Fruit fly (Drosophila melanogaster) whole organism, embryonic: ENCODE measurements around the gene CG13898.

Source experiments
- Atf6 ChIP-seq: fragments of 200-800 bp; sonication (Bioruptor generic); IDR thresholded peaks from 2 replicates; pipeline ENCODE4 v1.3.6; 2022; ENCODE audit warnings: missing biosample characterization, missing genetic modification characterization
- CG10979 ChIP-seq: fragments of 200-800 bp; sonication (Bioruptor generic); optimal IDR thresholded peaks from 2 replicates; lab custom pipeline; 2018; ENCODE audit warnings: missing biosample characterization, mild to moderate bottlenecking, missing genetic modification characterization, moderate library complexity
- CG11696 ChIP-seq: fragments of 200-800 bp; sonication (Bioruptor generic); IDR thresholded peaks from 2 replicates; pipeline ENCODE4 v1.3.6; 2022; ENCODE audit warnings: missing biosample characterization, missing genetic modification characterization
- CG12236 ChIP-seq: fragments of 200-800 bp; sonication (Bioruptor generic); optimal IDR thresholded peaks from 2 replicates; lab custom pipeline; 2016; ENCODE audit warnings: missing biosample characterization, missing genetic modification characterization
- CG1233 ChIP-seq: fragments of 200-800 bp; sonication (Bioruptor generic); optimal IDR thresholded peaks from 4 replicates; lab custom pipeline; 2018; ENCODE audit warnings: missing biosample characterization, mild to moderate bottlenecking, missing genetic modification characterization
- CG13424 ChIP-seq: fragments of 200-800 bp; sonication (Bioruptor generic); optimal IDR thresholded peaks from 2 replicates; lab custom pipeline; 2019; ENCODE audit warnings: missing biosample characterization, mild to moderate bottlenecking, missing genetic modification characterization, moderate library complexity
- CG13624 ChIP-seq: fragments of 200-800 bp; sonication (Bioruptor generic); optimal IDR thresholded peaks from 2 replicates; lab custom pipeline; 2016; ENCODE audit warnings: missing biosample characterization, missing genetic modification characterization
- CG17186 ChIP-seq: fragments of 200-800 bp; sonication (Bioruptor generic); optimal IDR thresholded peaks from 3 replicates; lab custom pipeline; 2017; ENCODE audit warnings: missing biosample characterization, missing genetic modification reagents, missing genetic modification characterization
- CG18764 ChIP-seq: fragments of 200-800 bp; sonication (Bioruptor generic); optimal IDR thresholded peaks from 3 replicates; lab custom pipeline; 2016; ENCODE audit warnings: missing biosample characterization, missing genetic modification characterization
- CG2678 ChIP-seq: fragments of 200-800 bp; sonication (Bioruptor generic); optimal IDR thresholded peaks from 3 replicates; lab custom pipeline; 2019; ENCODE audit warnings: missing biosample characterization, mild to moderate bottlenecking, missing genetic modification characterization, moderate library complexity
- CG2875 ChIP-seq: fragments of 200-800 bp; sonication (Bioruptor generic); optimal IDR thresholded peaks from 2 replicates; lab custom pipeline; 2017; ENCODE audit warnings: missing biosample characterization, mild to moderate bottlenecking, missing genetic modification characterization, missing genetic modification reagents
- CG31365 ChIP-seq: fragments of 200-800 bp; sonication (Bioruptor generic); optimal IDR thresholded peaks from 2 replicates; lab custom pipeline; 2018; ENCODE audit warnings: missing biosample characterization, mild to moderate bottlenecking, missing genetic modification characterization
- CG32772 ChIP-seq: fragments of 200-800 bp; sonication (Bioruptor generic); IDR thresholded peaks from 2 replicates; pipeline ENCODE4 v1.3.6; 2022; ENCODE audit warnings: missing biosample characterization, missing genetic modification characterization
- CG34224 ChIP-seq: fragments of 200-800 bp; sonication (Bioruptor generic); IDR thresholded peaks from 3 replicates; pipeline ENCODE4 v1.3.6; 2022; ENCODE audit warnings: missing biosample characterization, missing genetic modification characterization; ENCODE audit not compliant: partially characterized antibody
- CG4328 ChIP-seq: fragments of 200-800 bp; sonication (Bioruptor generic); optimal IDR thresholded peaks from 3 replicates; lab custom pipeline; 2017; ENCODE audit warnings: missing biosample characterization, missing genetic modification reagents, missing genetic modification characterization
- CG4730 ChIP-seq: fragments of 200-800 bp; sonication (Bioruptor generic); IDR thresholded peaks from 2 replicates; pipeline ENCODE4 v1.3.6; 2022; ENCODE audit warnings: missing biosample characterization, missing genetic modification characterization
- CG6765 ChIP-seq: fragments of 200-800 bp; sonication (Bioruptor generic); optimal IDR thresholded peaks from 3 replicates; lab custom pipeline; 2017; ENCODE audit warnings: missing biosample characterization, mild to moderate bottlenecking, missing genetic modification characterization
- CG6813 ChIP-seq: fragments of 200-800 bp; sonication (Bioruptor generic); optimal IDR thresholded peaks from 2 replicates; lab custom pipeline; 2017; ENCODE audit warnings: missing biosample characterization, missing genetic modification characterization, mild to moderate bottlenecking, moderate library complexity, missing genetic modification reagents
- CG7372 ChIP-seq: fragments of 200-800 bp; sonication (Bioruptor generic); IDR thresholded peaks from 2 replicates; pipeline ENCODE4 v1.3.6; 2022; ENCODE audit warnings: missing biosample characterization, missing genetic modification characterization
- CG7963 ChIP-seq: fragments of 200-800 bp; sonication (Bioruptor generic); IDR thresholded peaks from 3 replicates; pipeline ENCODE4 v1.3.6; 2022; ENCODE audit warnings: missing biosample characterization, missing genetic modification characterization; ENCODE audit not compliant: partially characterized antibody
- CG9797 ChIP-seq: fragments of 200-800 bp; sonication (Bioruptor generic); optimal IDR thresholded peaks from 3 replicates; lab custom pipeline; 2018; ENCODE audit warnings: missing biosample characterization, mild to moderate bottlenecking, missing genetic modification characterization
- D ChIP-seq, 2 experiments: fragments of 200-800 bp in 1 of 2; fragments of >200 bp in 1 of 2; sonication (Bioruptor generic) in 1 of 2; optimal IDR thresholded peaks; 2 replicates in 1 of 2; 3 replicates in 1 of 2; lab custom pipeline; 2017; ENCODE audit warnings: mild to moderate bottlenecking in 1 of 2, missing biosample characterization in 1 of 2, missing genetic modification characterization in 1 of 2, missing genetic modification reagents in 1 of 2
- E2f1 ChIP-seq: fragments of 200-800 bp; sonication (Bioruptor generic); IDR thresholded peaks from 2 replicates; pipeline ENCODE4 v1.3.6; 2022; ENCODE audit warnings: missing biosample characterization, missing genetic modification characterization
- Elba2 ChIP-seq: fragments of 200-800 bp; sonication (Bioruptor generic); optimal IDR thresholded peaks from 3 replicates; lab custom pipeline; 2016; ENCODE audit warnings: missing biosample characterization, missing genetic modification characterization
- Fer1 ChIP-seq: fragments of 200-800 bp; sonication (Bioruptor generic); optimal IDR thresholded peaks from 2 replicates; lab custom pipeline; 2017; ENCODE audit warnings: missing biosample characterization, mild to moderate bottlenecking, missing genetic modification characterization
- Fer2 ChIP-seq: fragments of 200-800 bp; sonication (Bioruptor generic); optimal IDR thresholded peaks from 2 replicates; lab custom pipeline; 2018; ENCODE audit warnings: missing biosample characterization, mild to moderate bottlenecking, missing genetic modification characterization, moderate library complexity
- Gug ChIP-seq: fragments of 200-800 bp; sonication (Bioruptor generic); IDR thresholded peaks from 4 replicates; pipeline ENCODE4 v1.3.6; 2022; ENCODE audit warnings: missing biosample characterization, missing genetic modification characterization
- HHEX ChIP-seq: fragments of 200-800 bp; sonication (Bioruptor generic); optimal IDR thresholded peaks from 3 replicates; lab custom pipeline; 2017; ENCODE audit warnings: missing biosample characterization, mild to moderate bottlenecking, missing genetic modification characterization, missing genetic modification reagents
- HLH4C ChIP-seq: fragments of 200-800 bp; sonication (Bioruptor generic); IDR thresholded peaks from 3 replicates; pipeline ENCODE4 v1.3.6; 2022; ENCODE audit warnings: missing biosample characterization, missing genetic modification characterization; ENCODE audit not compliant: partially characterized antibody
- br ChIP-seq: fragments of >200 bp; optimal IDR thresholded peaks from 2 replicates; lab custom pipeline; 2017
- btn ChIP-seq: fragments of 200-800 bp; sonication (Bioruptor generic); optimal IDR thresholded peaks from 2 replicates; lab custom pipeline; 2016; ENCODE audit warnings: missing biosample characterization, missing genetic modification characterization
- ci ChIP-seq: fragments of 200-800 bp; sonication (Bioruptor generic); IDR thresholded peaks from 3 replicates; pipeline ENCODE4 v1.3.6; 2022; ENCODE audit warnings: missing biosample characterization, missing genetic modification characterization
- danr ChIP-seq: fragments of 200-800 bp; sonication (Bioruptor generic); IDR thresholded peaks from 2 replicates; pipeline ENCODE4 v1.3.6; 2022; ENCODE audit warnings: missing biosample characterization, missing genetic modification characterization
- dpn ChIP-seq, 2 experiments: fragments of 200-800 bp; sonication (Bioruptor generic); optimal IDR thresholded peaks; 3 replicates each; lab custom pipeline; 2016; ENCODE audit warnings: missing biosample characterization in 2 of 2, missing genetic modification characterization in 2 of 2
- ftz-f1 ChIP-seq: fragments of 200-800 bp; sonication (Bioruptor generic); optimal IDR thresholded peaks from 2 replicates; lab custom pipeline; 2016; ENCODE audit warnings: missing biosample characterization, missing genetic modification characterization
- gcm ChIP-seq: fragments of 200-800 bp; sonication (Bioruptor generic); optimal IDR thresholded peaks from 2 replicates; lab custom pipeline; 2019; ENCODE audit warnings: missing biosample characterization, mild to moderate bottlenecking, missing genetic modification characterization, moderate library complexity
- klu ChIP-seq: fragments of 200-800 bp; sonication (Bioruptor generic); IDR thresholded peaks from 2 replicates; pipeline ENCODE4 v1.3.6; 2022; ENCODE audit warnings: missing biosample characterization, missing genetic modification characterization
- lmd ChIP-seq: fragments of 200-800 bp; sonication (Bioruptor generic); IDR thresholded peaks from 2 replicates; pipeline ENCODE4 v1.3.6; 2022; ENCODE audit warnings: missing biosample characterization, missing genetic modification characterization
- nom ChIP-seq: fragments of 200-800 bp; sonication (Bioruptor generic); optimal IDR thresholded peaks from 2 replicates; lab custom pipeline; 2017; ENCODE audit warnings: missing biosample characterization, missing genetic modification characterization, mild to moderate bottlenecking, moderate library complexity, missing genetic modification reagents
- p53 ChIP-seq: fragments of 200-800 bp; sonication (Bioruptor generic); optimal IDR thresholded peaks from 2 replicates; lab custom pipeline; 2016; ENCODE audit warnings: missing biosample characterization, missing genetic modification characterization
- pan ChIP-seq, 4 experiments: fragments of >200 bp in 3 of 4; fragments of 200-800 bp in 1 of 4; sonication (Bioruptor generic) in 1 of 4; optimal IDR thresholded peaks in 3 of 4; IDR thresholded peaks in 1 of 4; 2 replicates each; pipeline versions ENCODE4 v1.3.6 to Lab custom; 2017 to 2022; ENCODE audit warnings: missing biosample characterization in 2 of 4, missing genetic modification characterization in 2 of 4, mixed read lengths in 1 of 4
- sna ChIP-seq: fragments of 200-800 bp; sonication (Bioruptor generic); IDR thresholded peaks from 2 replicates; pipeline ENCODE4 v1.3.6; 2022; ENCODE audit warnings: missing biosample characterization, missing genetic modification characterization; ENCODE audit not compliant: partially characterized antibody
- stc ChIP-seq: fragments of 200-800 bp; sonication (Bioruptor generic); IDR thresholded peaks from 2 replicates; pipeline ENCODE4 v1.3.6; 2022; ENCODE audit warnings: missing biosample characterization, missing genetic modification characterization
- trem ChIP-seq: fragments of 200-800 bp; optimal IDR thresholded peaks from 3 replicates; lab custom pipeline; 2019; ENCODE audit warnings: missing biosample characterization, mild to moderate bottlenecking, missing genetic modification characterization, moderate library complexity
- unpg ChIP-seq: fragments of 200-800 bp; sonication (Bioruptor generic); optimal IDR thresholded peaks from 3 replicates; lab custom pipeline; 2018; ENCODE audit warnings: missing biosample characterization, mild to moderate bottlenecking, missing genetic modification characterization, moderate library complexity
- usp ChIP-seq: fragments of >200 bp; optimal IDR thresholded peaks from 2 replicates; lab custom pipeline; 2017; ENCODE audit warnings: missing biosample characterization, missing genetic modification characterization
- zen ChIP-seq: fragments of 200-800 bp; sonication (Bioruptor generic); optimal IDR thresholded peaks from 3 replicates; lab custom pipeline; 2018; ENCODE audit warnings: missing biosample characterization, mild to moderate bottlenecking, missing genetic modification characterization, moderate library complexity
- zf30C ChIP-seq: fragments of 200-800 bp; sonication (Bioruptor generic); optimal IDR thresholded peaks from 3 replicates; lab custom pipeline; 2018; ENCODE audit warnings: missing biosample characterization, mild to moderate bottlenecking, missing genetic modification characterization

Gene CG13898

dm6 chr3L:805642-806218, 1.9 kb upstream of the CG13898 start (continued):
- no peak for TF ChIP-seq CG17186 (GFP tag; lab: Kevin White, UChicago)
- TF ChIP-seq CG9797 (GFP tag; lab: Kevin White, UChicago): no peak
- TF ChIP-seq nom (GFP tag; lab: Kevin White, UChicago): no peak
- no peak for TF ChIP-seq CG7963
- TF ChIP-seq CG32772 (GFP tag; lab: Robert Waterston, UW): peak; percentile 55
- no peak for TF ChIP-seq D (optimal IDR thresholded peaks at IDR 0.05; lab: Kevin White, UChicago)
- TF ChIP-seq D (GFP tag; optimal IDR thresholded peaks at IDR 0.05; lab: Kevin White, UChicago): peak; percentile 33
- TF ChIP-seq CG1233: peak; percentile 56
- TF ChIP-seq pan (optimal IDR thresholded peaks at IDR 0.05; lab: Kevin White, UChicago): no peak
- peak in 1 of 2 experiments; percentile 54 for TF ChIP-seq pan (GFP tag; optimal IDR thresholded peaks at IDR 0.05 in 1 of 2, IDR thresholded peaks at IDR 0.05 in 1 of 2)
- TF ChIP-seq Atf6 (GFP tag; lab: Robert Waterston, UW): no peak; the same call in 1 of the 2 replicates
- TF ChIP-seq CG10979 (tag; lab: Kevin White, UChicago): peak; percentile 77
- TF ChIP-seq CG13424 (tag; lab: Kevin White, UChicago): peak; percentile 39
- TF ChIP-seq klu: no peak
- TF ChIP-seq danr (GFP tag; lab: Robert Waterston, UW): peak; percentile 19; the same call in 1 of the 2 replicates
- TF ChIP-seq CG31365: peak; percentile 9
- TF ChIP-seq dpn (GFP tag; optimal IDR thresholded peaks at IDR 0.05; lab: Kevin White, UChicago): peak; percentile 44 to 53
- no peak for TF ChIP-seq br (lab: Kevin White, UChicago)
- peak; percentile 65 for TF ChIP-seq zen (tag; lab: Kevin White, UChicago)
- peak; percentile 45 for TF ChIP-seq CG2875 (GFP tag; lab: Kevin White, UChicago)
- TF ChIP-seq CG4730: no peak
- TF ChIP-seq stc: peak; percentile 66; the same call in 1 of the 2 replicates
- TF ChIP-seq sna (GFP tag; lab: Robert Waterston, UW): no peak
- no peak for TF ChIP-seq Elba2
- TF ChIP-seq CG18764 (GFP tag; lab: Kevin White, UChicago): peak; percentile 36
- peak; percentile 39; the same call in 1 of the 2 replicates for TF ChIP-seq E2f1 (GFP tag; lab: Robert Waterston, UW)
- peak; percentile 54 for TF ChIP-seq HHEX (GFP tag; lab: Kevin White, UChicago)
- no peak for TF ChIP-seq zf30C (GFP tag; lab: Kevin White, UChicago)
- TF ChIP-seq btn: peak; percentile 41
- TF ChIP-seq CG2678 (tag; lab: Kevin White, UChicago): peak; percentile 69
- TF ChIP-seq CG11696: 0 out of 2 replicates have a peak, but pooled peaks have one; percentile 14
- TF ChIP-seq CG34224 (GFP tag; lab: Robert Waterston, UW): no peak
- peak; percentile 22 for TF ChIP-seq CG6813 (GFP tag; lab: Kevin White, UChicago)
- TF ChIP-seq HLH4C (GFP tag; lab: Robert Waterston, UW): no peak
- no peak for TF ChIP-seq Fer2 (tag; lab: Kevin White, UChicago)
- TF ChIP-seq CG7372 (GFP tag; lab: Robert Waterston, UW): no peak
- TF ChIP-seq ftz-f1 (GFP tag; lab: Kevin White, UChicago): no peak
- peak; percentile 45 for TF ChIP-seq CG12236 (GFP tag; lab: Kevin White, UChicago)
- TF ChIP-seq CG13624 (GFP tag; lab: Kevin White, UChicago): peak; percentile 17
- peak; percentile 69 for TF ChIP-seq lmd (GFP tag; lab: Robert Waterston, UW)
- no peak for TF ChIP-seq CG4328 (GFP tag; lab: Kevin White, UChicago)
- peak; percentile 68 for TF ChIP-seq ci (GFP tag; lab: Robert Waterston, UW)
- peak; percentile 58 for TF ChIP-seq unpg
- no peak for TF ChIP-seq p53
- peak; percentile 57 for TF ChIP-seq trem (tag; lab: Kevin White, UChicago)
- TF ChIP-seq usp (GFP tag; lab: Kevin White, UChicago): no peak
- TF ChIP-seq Fer1 (GFP tag; lab: Kevin White, UChicago): peak; percentile 58
- TF ChIP-seq CG6765: peak; percentile 17
- TF ChIP-seq Gug (GFP tag; lab: Robert Waterston, UW): no peak; the same call in 2 of the 4 replicates
- peak; percentile 57 for TF ChIP-seq gcm (GFP tag; lab: Kevin White, UChicago)
